Worm (Caenorhabditis elegans) whole organism, young adult: ENCODE measurements around the gene T16G1.5.

ENCODE experiments used
- B0019.2 ChIP-seq: fragments of 200-800 bp; sonication (Bioruptor generic); conservative IDR thresholded peaks from 2 replicates; pipeline ENCODE4 v1.3.6; 2022; ENCODE audit warnings: missing genetic modification reagents, missing genetic modification characterization, missing compliant biosample characterization
- B0035.1 ChIP-seq: sonication (generic microtip); optimal IDR thresholded peaks from 2 replicates; lab custom pipeline; 2016; ENCODE audit warnings: missing genetic modification characterization, mild to moderate bottlenecking, missing compliant biosample characterization, missing genotype, missing genetic modification reagents
- B0336.3 ChIP-seq: fragments of 200-800 bp; sonication (Bioruptor generic); IDR thresholded peaks from 2 replicates; pipeline ENCODE4 v1.3.6; 2022; ENCODE audit warnings: missing genetic modification characterization, missing compliant biosample characterization
- C06A6.2 ChIP-seq: fragments of 200-800 bp; sonication (Bioruptor generic); conservative IDR thresholded peaks from 2 replicates; pipeline ENCODE4 v1.3.6; 2022; ENCODE audit warnings: missing genetic modification characterization, missing compliant biosample characterization
- F23B12.7 ChIP-seq: sonication (generic microtip); optimal IDR thresholded peaks from 2 replicates; lab custom pipeline; 2017; ENCODE audit warnings: missing genetic modification characterization, mild to moderate bottlenecking, missing compliant biosample characterization, antibody characterized with exemption, moderate library complexity; ENCODE audit not compliant: insufficient read depth
- F49E8.2 ChIP-seq: sonication (generic microtip); optimal IDR thresholded peaks from 3 replicates; lab custom pipeline; 2017; ENCODE audit warnings: missing genetic modification characterization, mild to moderate bottlenecking, missing compliant biosample characterization, antibody characterized with exemption, moderate library complexity; ENCODE audit not compliant: insufficient read depth
- F57C9.4 ChIP-seq: sonication (generic microtip); optimal IDR thresholded peaks from 2 replicates; lab custom pipeline; 2017; ENCODE audit warnings: mild to moderate bottlenecking, missing genetic modification characterization, missing compliant biosample characterization
- T07F8.4 ChIP-seq: sonication (generic microtip); optimal IDR thresholded peaks from 2 replicates; lab custom pipeline; 2016; ENCODE audit warnings: mild to moderate bottlenecking, missing genetic modification characterization, moderate library complexity, missing compliant biosample characterization
- Y56A3A.18 ChIP-seq: fragments of 200-800 bp; sonication (Bioruptor generic); IDR thresholded peaks from 2 replicates; pipeline ENCODE4 v1.3.6; 2022; ENCODE audit warnings: missing genetic modification reagents, missing genetic modification characterization, missing compliant biosample characterization
- Y79H2A.3 ChIP-seq: fragments of 200-800 bp; sonication (Bioruptor generic); conservative IDR thresholded peaks from 2 replicates; pipeline ENCODE4 v1.3.6; 2022; ENCODE audit warnings: missing genetic modification reagents, missing genetic modification characterization, missing compliant biosample characterization
- Y95B8A.8 ChIP-seq: fragments of 200-800 bp; sonication (Bioruptor generic); IDR thresholded peaks from 2 replicates; pipeline ENCODE4 v1.3.6; 2022; ENCODE audit warnings: missing genetic modification reagents, missing genetic modification characterization, missing compliant biosample characterization
- athp-1 ChIP-seq: sonication (generic microtip); optimal IDR thresholded peaks from 2 replicates; lab custom pipeline; 2017; ENCODE audit warnings: mild to moderate bottlenecking, missing genetic modification characterization, missing compliant biosample characterization
- attf-5 ChIP-seq: fragments of 200-800 bp; sonication (Bioruptor generic); optimal IDR thresholded peaks from 2 replicates; lab custom pipeline; 2018; ENCODE audit warnings: mild to moderate bottlenecking, missing genetic modification characterization, missing compliant biosample characterization
- ccch-3 ChIP-seq: fragments of 200-800 bp; sonication (Bioruptor generic); optimal IDR thresholded peaks from 2 replicates; lab custom pipeline; 2018; ENCODE audit warnings: mild to moderate bottlenecking, missing genetic modification characterization, missing compliant biosample characterization
- cebp-2 ChIP-seq: fragments of 200-800 bp; sonication (Bioruptor generic); IDR thresholded peaks from 2 replicates; pipeline ENCODE4 v1.3.6; 2022; ENCODE audit warnings: missing genetic modification characterization, missing compliant biosample characterization
- ceh-40 ChIP-seq: fragments of 200-800 bp; sonication (Bioruptor generic); IDR thresholded peaks from 2 replicates; pipeline ENCODE4 v1.3.6; 2022; ENCODE audit warnings: missing genetic modification characterization, missing compliant biosample characterization
- dox-1 ChIP-seq: fragments of 200-800 bp; sonication (Bioruptor generic); IDR thresholded peaks from 2 replicates; pipeline ENCODE4 v1.3.6; 2022; ENCODE audit warnings: missing genetic modification reagents, missing genetic modification characterization, missing compliant biosample characterization
- egl-44 ChIP-seq: fragments of 200-800 bp; sonication (Bioruptor generic); IDR thresholded peaks from 2 replicates; pipeline ENCODE4 v1.3.6; 2022; ENCODE audit warnings: missing genetic modification reagents, missing genetic modification characterization, missing compliant biosample characterization
- gei-17 ChIP-seq: fragments of 200-800 bp; sonication (Bioruptor generic); optimal IDR thresholded peaks from 2 replicates; lab custom pipeline; 2018; ENCODE audit warnings: mild to moderate bottlenecking, missing genetic modification characterization, missing compliant biosample characterization
- hlh-26 ChIP-seq: fragments of 200-800 bp; sonication (Bioruptor generic); conservative IDR thresholded peaks from 2 replicates; pipeline ENCODE4 v1.3.6; 2022; ENCODE audit warnings: missing genetic modification reagents, missing genetic modification characterization, missing compliant biosample characterization
- hmg-20 ChIP-seq: fragments of 200-800 bp; sonication (Bioruptor generic); IDR thresholded peaks from 2 replicates; pipeline ENCODE4 v1.3.6; 2022; ENCODE audit warnings: missing genetic modification reagents, missing genetic modification characterization, missing compliant biosample characterization
- hsf-1 ChIP-seq: fragments of 200-800 bp; sonication (Bioruptor generic); IDR thresholded peaks from 2 replicates; pipeline ENCODE4 v1.3.6; 2022; ENCODE audit warnings: missing genetic modification reagents, missing genetic modification characterization, missing compliant biosample characterization
- let-526 ChIP-seq: fragments of 200-800 bp; sonication (Bioruptor generic); IDR thresholded peaks from 2 replicates; pipeline ENCODE4 v1.3.6; 2022; ENCODE audit warnings: missing genetic modification reagents, missing genetic modification characterization, missing compliant biosample characterization
- lsl-1 ChIP-seq: fragments of 200-800 bp; sonication (Bioruptor generic); optimal IDR thresholded peaks from 2 replicates; lab custom pipeline; 2018; ENCODE audit warnings: mild to moderate bottlenecking, missing genetic modification characterization, moderate library complexity, missing compliant biosample characterization
- madf-6 ChIP-seq: fragments of 200-800 bp; sonication (Bioruptor generic); IDR thresholded peaks from 2 replicates; pipeline ENCODE4 v1.3.6; 2022; ENCODE audit warnings: missing genetic modification reagents, missing genetic modification characterization, missing compliant biosample characterization
- mel-28 ChIP-seq: sonication (generic microtip); optimal IDR thresholded peaks from 2 replicates; lab custom pipeline; 2016; ENCODE audit warnings: borderline replicate concordance, mild to moderate bottlenecking, missing genetic modification characterization, missing compliant biosample characterization
- mes-4 ChIP-seq: sonication (generic microtip); optimal IDR thresholded peaks from 2 replicates; lab custom pipeline; 2016; ENCODE audit warnings: missing genotype, missing genetic modification characterization, missing compliant biosample characterization
- nfya-1 ChIP-seq: sonication (generic microtip); optimal IDR thresholded peaks from 2 replicates; lab custom pipeline; 2017; ENCODE audit warnings: antibody characterized with exemption, missing compliant biosample characterization, missing genetic modification characterization, borderline replicate concordance; ENCODE audit not compliant: insufficient read depth
- nhr-179 ChIP-seq: sonication (generic microtip); optimal IDR thresholded peaks from 2 replicates; lab custom pipeline; 2016; ENCODE audit warnings: mild to moderate bottlenecking, missing genetic modification characterization, missing compliant biosample characterization
- rcor-1 ChIP-seq: fragments of 200-800 bp; sonication (Bioruptor generic); IDR thresholded peaks from 2 replicates; pipeline ENCODE4 v1.3.6; 2022; ENCODE audit warnings: missing genetic modification reagents, missing genetic modification characterization, missing compliant biosample characterization
- rpc-1 ChIP-seq, 2 experiments: fragments of 150-350 bp in 1 of 2; sonication (generic microtip) in 1 of 2; optimal IDR thresholded peaks; 2 replicates each; lab custom pipeline; 2014 to 2018; ENCODE audit warnings: missing biosample characterization in 1 of 2, missing genetic modification characterization in 1 of 2, missing genetic modification reagents in 1 of 2, missing genotype in 1 of 2
- sdz-38 ChIP-seq: sonication (generic microtip); optimal IDR thresholded peaks from 2 replicates; lab custom pipeline; 2016; ENCODE audit warnings: missing genotype, missing genetic modification characterization, missing compliant biosample characterization
- snpc-1.3 ChIP-seq: sonication (generic microtip); optimal IDR thresholded peaks from 2 replicates; lab custom pipeline; 2017; ENCODE audit warnings: missing genetic modification characterization, mild to moderate bottlenecking, missing compliant biosample characterization, antibody characterized with exemption, moderate library complexity, missing genotype, missing genetic modification reagents; ENCODE audit not compliant: insufficient read depth
- tlf-1 ChIP-seq: fragments of 200-800 bp; sonication (Bioruptor generic); optimal IDR thresholded peaks from 2 replicates; lab custom pipeline; 2018; ENCODE audit warnings: mild to moderate bottlenecking, missing genetic modification characterization, missing compliant biosample characterization
- ztf-25 ChIP-seq: fragments of 200-800 bp; sonication (Bioruptor generic); IDR thresholded peaks from 2 replicates; pipeline ENCODE4 v1.3.6; 2022; ENCODE audit warnings: missing genetic modification reagents, missing genetic modification characterization, missing compliant biosample characterization
- ztf-28 ChIP-seq: fragments of 200-800 bp; sonication (Bioruptor generic); IDR thresholded peaks from 2 replicates; pipeline ENCODE4 v1.3.6; 2022; ENCODE audit warnings: missing genetic modification reagents, missing genetic modification characterization, missing compliant biosample characterization
- ztf-3 ChIP-seq: fragments of 200-800 bp; sonication (Bioruptor generic); optimal IDR thresholded peaks from 2 replicates; lab custom pipeline; 2018; ENCODE audit warnings: mild to moderate bottlenecking, missing genetic modification characterization, missing compliant biosample characterization

Gene T16G1.5

DNA sequence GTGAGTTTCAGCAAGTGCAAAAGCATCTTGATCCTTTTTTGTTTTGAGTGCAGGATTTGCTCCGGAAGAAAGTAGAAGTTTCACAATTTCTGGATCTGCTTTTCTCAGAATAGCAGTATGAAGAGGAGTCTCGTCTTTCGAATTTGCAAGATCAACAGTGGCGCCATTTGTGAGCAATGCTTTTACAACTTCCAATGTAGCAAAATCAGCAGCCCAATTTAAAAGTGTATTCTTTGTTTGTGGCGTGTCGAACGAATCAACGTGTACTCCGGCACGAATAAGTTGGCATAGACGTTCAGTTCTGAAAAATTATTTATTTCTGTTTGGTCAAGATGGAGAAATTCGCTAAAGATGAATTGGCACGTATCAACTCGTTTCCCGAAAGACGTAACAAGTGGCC, 10.3 kb upstream of the T16G1.5 start, which contains the start of gene T16G1.13:
Gene T16G1.13 (plus strand): TSS at position 301 of the 400 bp plus-strand sequence.
- no peak for TF ChIP-seq cebp-2 (GFP tag; lab: Robert Waterston, UW)
- no peak for TF ChIP-seq hlh-26 (GFP tag; lab: Robert Waterston, UW)
- TF ChIP-seq attf-5, result no peak
- TF ChIP-seq ceh-40 (GFP tag; lab: Robert Waterston, UW), result no peak
- no peak for TF ChIP-seq C06A6.2 (GFP tag; lab: Robert Waterston, UW)
- no peak for TF ChIP-seq dox-1 (GFP tag; lab: Robert Waterston, UW)
- TF ChIP-seq mel-28, result no peak
- no peak for TF ChIP-seq ztf-3 (GFP tag; lab: Kevin White, UChicago)
- TF ChIP-seq lsl-1, result no peak
- TF ChIP-seq tlf-1 (GFP tag; lab: Kevin White, UChicago), result no peak
- no peak for TF ChIP-seq nhr-179 (tag; lab: Kevin White, UChicago)
- TF ChIP-seq F49E8.2 (tag; lab: Kevin White, UChicago), result no peak
- TF ChIP-seq ccch-3 (GFP tag; lab: Kevin White, UChicago), result no peak
- TF ChIP-seq Y56A3A.18 (GFP tag; lab: Robert Waterston, UW), result no peak
- no peak for TF ChIP-seq hsf-1
- TF ChIP-seq snpc-1.3 (tag; lab: Kevin White, UChicago), result no peak
- TF ChIP-seq F57C9.4 (tag; lab: Kevin White, UChicago), result no peak
- TF ChIP-seq rcor-1, result no peak
- TF ChIP-seq ztf-25 (GFP tag; lab: Robert Waterston, UW), result no peak
- TF ChIP-seq T07F8.4 (tag; lab: Kevin White, UChicago), result no peak
- TF ChIP-seq, all 124 proteins: peak for 0

DNA sequence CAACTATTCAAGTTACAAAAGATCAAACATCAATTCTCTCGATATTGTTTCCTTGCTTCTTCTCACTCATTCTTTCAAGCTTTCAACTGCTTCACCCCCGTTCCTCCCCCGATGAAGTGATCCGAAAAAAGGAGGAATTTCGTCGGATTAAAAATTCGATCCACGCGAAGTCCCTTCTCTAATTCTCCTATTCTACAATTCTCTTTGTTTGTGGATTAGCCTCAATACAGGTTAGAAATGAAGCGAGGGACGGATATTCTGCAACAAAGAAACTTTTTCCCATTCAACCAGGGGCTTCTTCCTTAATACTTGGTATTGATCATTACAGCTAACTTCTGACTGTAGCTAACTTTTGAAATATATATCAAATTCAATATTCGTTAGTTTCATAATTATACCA, 5.4 kb upstream of the T16G1.5 start, which contains the start of gene grl-2:
Gene grl-2 (plus strand): TSS at position 301 of the 400 bp plus-strand sequence.
- TF ChIP-seq rpc-1 (optimal IDR thresholded peaks at IDR 0.05; lab: Kevin White, UChicago) (no peak), rpc-1 (tag; optimal IDR thresholded peaks at IDR 0.05; lab: Kevin White, UChicago) (no peak), ztf-28 (no peak), B0035.1 (no peak), F23B12.7 (tag; lab: Kevin White, UChicago) (no peak), nfya-1 (tag; lab: Kevin White, UChicago) (no peak), egl-44 (GFP tag; lab: Robert Waterston, UW) (no peak), madf-6 (GFP tag; lab: Robert Waterston, UW) (no peak)

DNA sequence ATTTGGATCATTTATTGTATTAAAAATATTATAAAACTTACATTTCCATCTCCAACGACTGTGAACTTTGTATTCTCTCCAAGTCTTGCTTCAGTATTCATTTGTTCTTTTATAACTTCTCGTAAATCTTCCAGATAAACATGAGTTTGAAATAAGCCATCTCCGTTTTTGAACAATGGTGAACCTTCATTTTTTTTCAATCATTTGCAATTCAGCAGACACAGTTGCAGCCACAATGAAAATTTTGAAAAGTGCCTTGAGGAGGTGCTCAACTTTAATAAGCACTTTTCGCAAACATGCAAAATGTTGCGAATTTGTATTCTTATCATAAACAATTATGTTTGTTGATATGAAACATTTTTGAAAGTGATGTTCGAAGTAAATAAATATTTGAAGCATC, 4.9 kb upstream of the T16G1.5 start, which contains the start of gene T16G1.3:
Gene T16G1.3 (minus strand): TSS at position 101 of the 400 bp plus-strand sequence.
- TF ChIP-seq gei-17 (no peak), F23B12.7 (tag; lab: Kevin White, UChicago) (no peak), ccch-3 (GFP tag; lab: Kevin White, UChicago) (no peak)

DNA sequence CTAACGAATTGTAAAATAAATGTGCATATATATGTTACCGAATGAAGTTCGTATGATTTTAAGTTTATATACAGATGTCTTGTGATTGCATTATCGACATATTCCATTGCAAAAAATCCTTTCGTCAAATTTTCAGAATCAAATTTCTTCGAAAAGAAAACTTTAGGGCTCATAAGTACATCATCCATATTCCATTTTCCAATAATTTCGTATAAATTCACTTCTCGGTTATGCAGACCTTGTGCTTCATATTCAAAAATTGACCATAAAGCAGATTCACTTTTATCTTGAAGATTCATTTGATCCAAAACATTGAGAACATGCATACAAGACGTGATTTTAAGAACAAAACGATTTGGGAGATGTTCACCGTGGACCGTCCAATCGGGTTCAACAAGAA, 4.0 kb upstream of the T16G1.5 start:
- no peak for TF ChIP-seq B0336.3
- TF ChIP-seq hmg-20 (GFP tag; lab: Robert Waterston, UW), result no peak
- no peak for TF ChIP-seq let-526 (GFP tag; lab: Robert Waterston, UW)
- TF ChIP-seq Y95B8A.8 (GFP tag; lab: Robert Waterston, UW), result no peak
- TF ChIP-seq Y79H2A.3 (GFP tag; lab: Robert Waterston, UW), result no peak
- no peak for TF ChIP-seq athp-1 (tag; lab: Kevin White, UChicago)
- no peak for TF ChIP-seq B0019.2 (GFP tag; lab: Robert Waterston, UW)
- no peak for TF ChIP-seq sdz-38 (tag; lab: Kevin White, UChicago)
- no peak for TF ChIP-seq mes-4 (tag; lab: Kevin White, UChicago)
- TF ChIP-seq ztf-3 (GFP tag; lab: Kevin White, UChicago), result no peak
- TF ChIP-seq, all 124 proteins: peak for 0
